Worm (Caenorhabditis elegans): ENCODE results near the gene C07G2.5.

- no peak for TF ChIP-seq tbx-2 (tag; optimal IDR thresholded peaks at IDR 0.05)
- no peak for TF ChIP-seq ets-4 (tag; optimal IDR thresholded peaks at IDR 0.05)
- no peak for TF ChIP-seq nhr-11 (tag; optimal IDR thresholded peaks at IDR 0.05)
- TF ChIP-seq ceh-45 (GFP tag; IDR thresholded peaks at IDR 0.05) = no peak
- TF ChIP-seq hlh-30 (tag; optimal IDR thresholded peaks at IDR 0.05; ENCODE audit: insufficient read depth) = no peak
- TF ChIP-seq npax-4 (tag; optimal IDR thresholded peaks at IDR 0.05) = no peak
- no peak for TF ChIP-seq Y22D7AL.16 (tag; optimal IDR thresholded peaks at IDR 0.05)
- no peak for TF ChIP-seq ztf-16 (tag; optimal IDR thresholded peaks at IDR 0.05)
- peak; percentile 12 for TF ChIP-seq K02D7.2 (tag; optimal IDR thresholded peaks at IDR 0.05)
- TF ChIP-seq sox-4 (tag; optimal IDR thresholded peaks at IDR 0.05) = no peak
Observed at ce11 chrIII:4505726-4506125, 6.9 kb upstream of the C07G2.5 start.

All from whole organism, late embryonic.